Worm (Caenorhabditis elegans) whole organism, L1 larva: ENCODE measurements around the gene C24H11.1.
A peak's percentile ranks its signal among the peaks of the same experiment; 100 is the strongest.

Experiments
- C04F5.9 ChIP-seq: sonication (generic microtip); optimal IDR thresholded peaks from 2 replicates; lab custom pipeline; 2016; ENCODE audit warnings: missing genetic modification characterization, missing compliant biosample characterization
- C16A3.4 ChIP-seq: fragments of 150-350 bp; optimal IDR thresholded peaks from 2 replicates; lab custom pipeline; 2014; ENCODE audit warnings: missing biosample characterization, missing genetic modification characterization
- C34B4.2 ChIP-seq: sonication (generic microtip); optimal IDR thresholded peaks from 2 replicates; lab custom pipeline; 2017; ENCODE audit warnings: mild to moderate bottlenecking, missing genetic modification characterization, missing compliant biosample characterization
- F16B12.6 ChIP-seq: fragments of 150-350 bp; optimal IDR thresholded peaks from 2 replicates; lab custom pipeline; 2014; ENCODE audit warnings: missing biosample characterization, missing genetic modification characterization
- ceh-8 ChIP-seq: fragments of 200-800 bp; sonication (Bioruptor generic); optimal IDR thresholded peaks from 2 replicates; lab custom pipeline; 2018; ENCODE audit warnings: mild to moderate bottlenecking, missing genetic modification characterization, moderate library complexity, missing compliant biosample characterization
- ceh-82 ChIP-seq, 3 experiments: fragments of 150-350 bp in 1 of 3; sonication (generic microtip) in 2 of 3; optimal IDR thresholded peaks; 2 replicates each; lab custom pipeline; 2014 to 2017; ENCODE audit warnings: missing biosample characterization in 3 of 3, missing genetic modification characterization in 3 of 3
- ceh-88 ChIP-seq: fragments of 200-800 bp; sonication (Bioruptor generic); IDR thresholded peaks from 2 replicates; pipeline ENCODE4 v1.3.6; 2022; ENCODE audit warnings: missing genetic modification characterization, missing compliant biosample characterization
- dpl-1 ChIP-seq, 3 experiments: fragments of 150-350 bp in 2 of 3; sonication (generic microtip) in 1 of 3; optimal IDR thresholded peaks; 2 replicates each; lab custom pipeline; 2014 to 2017; ENCODE audit warnings: missing biosample characterization in 3 of 3, missing genetic modification characterization in 3 of 3, missing genetic modification reagents in 3 of 3
- efl-3 ChIP-seq: fragments of 200-800 bp; sonication (Bioruptor generic); optimal IDR thresholded peaks from 2 replicates; lab custom pipeline; 2018; ENCODE audit warnings: mild to moderate bottlenecking, missing genetic modification characterization, missing compliant biosample characterization
- egl-13 ChIP-seq: sonication (generic microtip); optimal IDR thresholded peaks from 2 replicates; lab custom pipeline; 2016; ENCODE audit warnings: missing genotype, missing genetic modification reagents, missing genetic modification characterization, missing compliant biosample characterization
- egl-27 ChIP-seq, 2 experiments: fragments of 150-350 bp in 1 of 2; sonication (generic microtip); optimal IDR thresholded peaks; 3 replicates each; lab custom pipeline; 2017 to 2018; ENCODE audit warnings: missing biosample characterization in 2 of 2, missing genetic modification characterization in 2 of 2, missing genetic modification reagents in 2 of 2
- fkh-8 ChIP-seq: sonication (generic microtip); optimal IDR thresholded peaks from 2 replicates; lab custom pipeline; 2016; ENCODE audit warnings: mild to moderate bottlenecking, missing genetic modification characterization, missing compliant biosample characterization
- fos-1 ChIP-seq: fragments of 150-350 bp; optimal IDR thresholded peaks from 2 replicates; lab custom pipeline; 2014; ENCODE audit warnings: missing biosample characterization, missing genetic modification characterization
- irx-1 ChIP-seq: sonication (generic microtip); optimal IDR thresholded peaks from 2 replicates; lab custom pipeline; 2016; ENCODE audit warnings: missing genetic modification characterization, missing compliant biosample characterization
- isw-1 ChIP-seq: fragments of 200-800 bp; sonication (Bioruptor generic); IDR thresholded peaks from 2 replicates; pipeline ENCODE4 v1.3.6; 2022; ENCODE audit warnings: missing genetic modification characterization, missing compliant biosample characterization
- lin-14 ChIP-seq: fragments of 200-800 bp; sonication (Bioruptor generic); optimal IDR thresholded peaks from 2 replicates; lab custom pipeline; 2018; ENCODE audit warnings: mild to moderate bottlenecking, missing genetic modification characterization, moderate library complexity, missing compliant biosample characterization
- lin-15B ChIP-seq: fragments of 150-350 bp; sonication (generic microtip); optimal IDR thresholded peaks from 3 replicates; lab custom pipeline; 2014; ENCODE audit warnings: missing biosample characterization, missing genetic modification characterization
- lin-35 ChIP-seq, 2 experiments: fragments of 150-350 bp; optimal IDR thresholded peaks; 2 replicates each; lab custom pipeline; 2014; ENCODE audit warnings: missing biosample characterization in 2 of 2, missing genetic modification characterization in 2 of 2, missing genetic modification reagents in 2 of 2
- lin-39 ChIP-seq: fragments of 150-350 bp; optimal IDR thresholded peaks from 2 replicates; lab custom pipeline; 2014; ENCODE audit warnings: missing biosample characterization, missing genetic modification reagents, missing genetic modification characterization
- lir-3 ChIP-seq: sonication (generic microtip); optimal IDR thresholded peaks from 2 replicates; lab custom pipeline; 2016; ENCODE audit warnings: mild to moderate bottlenecking, missing genetic modification characterization, moderate library complexity, missing compliant biosample characterization; ENCODE audit not compliant: poor library complexity
- lsy-2 ChIP-seq, 2 experiments: fragments of 150-350 bp; optimal IDR thresholded peaks; 2 replicates each; lab custom pipeline; 2014; ENCODE audit warnings: missing biosample characterization in 2 of 2, missing genetic modification characterization in 2 of 2
- mdl-1 ChIP-seq, 2 experiments: fragments of 150-350 bp; optimal IDR thresholded peaks; 2 replicates each; lab custom pipeline; 2014 to 2017; ENCODE audit warnings: missing biosample characterization in 2 of 2, missing genetic modification characterization in 2 of 2, inconsistent platforms in 1 of 2
- mef-2 ChIP-seq: fragments of 150-350 bp; optimal IDR thresholded peaks from 2 replicates; lab custom pipeline; 2014; ENCODE audit warnings: missing biosample characterization, missing genetic modification characterization
- mep-1 ChIP-seq: fragments of 150-350 bp; optimal IDR thresholded peaks from 2 replicates; lab custom pipeline; 2014; ENCODE audit warnings: missing biosample characterization, missing genetic modification characterization
- nhr-20 ChIP-seq: sonication (generic microtip); optimal IDR thresholded peaks from 2 replicates; lab custom pipeline; 2016; ENCODE audit warnings: mild to moderate bottlenecking, missing genetic modification characterization, missing compliant biosample characterization
- nhr-237 ChIP-seq: fragments of 150-350 bp; optimal IDR thresholded peaks from 2 replicates; lab custom pipeline; 2014; ENCODE audit warnings: missing biosample characterization, missing genetic modification characterization
- nhr-76 ChIP-seq: sonication (generic microtip); optimal IDR thresholded peaks from 2 replicates; lab custom pipeline; 2017; ENCODE audit warnings: missing biosample characterization, missing genetic modification characterization
- nhr-77 ChIP-seq: fragments of 150-350 bp; optimal IDR thresholded peaks from 2 replicates; lab custom pipeline; 2014; ENCODE audit warnings: missing biosample characterization, missing genetic modification characterization
- nhr-85 ChIP-seq: sonication (generic microtip); peaks from one replicate; lab custom pipeline; 2016; ENCODE audit warnings: missing genetic modification characterization, inconsistent platforms, missing compliant biosample characterization
- nhr-90 ChIP-seq: sonication (generic microtip); optimal IDR thresholded peaks from 2 replicates; lab custom pipeline; 2016; ENCODE audit warnings: mild to moderate bottlenecking, missing genetic modification characterization, missing compliant biosample characterization; ENCODE audit not compliant: poor library complexity
- pag-3 ChIP-seq: sonication (generic microtip); optimal IDR thresholded peaks from 2 replicates; lab custom pipeline; 2017; ENCODE audit warnings: missing genetic modification characterization, mild to moderate bottlenecking, missing compliant biosample characterization, antibody characterized with exemption, borderline replicate concordance; ENCODE audit not compliant: insufficient read depth
- rnt-1 ChIP-seq: sonication (generic microtip); optimal IDR thresholded peaks from 2 replicates; lab custom pipeline; 2016; ENCODE audit warnings: mild to moderate bottlenecking, missing genetic modification characterization, moderate library complexity, missing compliant biosample characterization
- skn-1 ChIP-seq: fragments of 150-350 bp; optimal IDR thresholded peaks from 2 replicates; lab custom pipeline; 2014; ENCODE audit warnings: missing biosample characterization, missing genetic modification characterization
- sup-37 ChIP-seq: fragments of 200-800 bp; sonication (Bioruptor generic); optimal IDR thresholded peaks from 2 replicates; lab custom pipeline; 2018; ENCODE audit warnings: mild to moderate bottlenecking, missing genetic modification characterization, missing compliant biosample characterization
- swsn-7 ChIP-seq: sonication (generic microtip); optimal IDR thresholded peaks from 2 replicates; lab custom pipeline; 2016; ENCODE audit warnings: missing genetic modification characterization, missing compliant biosample characterization
- tbx-2 ChIP-seq: sonication (generic microtip); optimal IDR thresholded peaks from 2 replicates; lab custom pipeline; 2016; ENCODE audit warnings: missing genetic modification characterization, missing compliant biosample characterization
- unc-30 ChIP-seq: sonication (generic microtip); optimal IDR thresholded peaks from 2 replicates; lab custom pipeline; 2017; ENCODE audit warnings: missing biosample characterization, missing genetic modification characterization
- unc-62 ChIP-seq: fragments of 150-350 bp; optimal IDR thresholded peaks from 2 replicates; lab custom pipeline; 2014; ENCODE audit warnings: missing biosample characterization, missing genetic modification reagents, missing genetic modification characterization
- unc-86 ChIP-seq: sonication (generic microtip); optimal IDR thresholded peaks from 2 replicates; lab custom pipeline; 2016; ENCODE audit warnings: missing genetic modification characterization, missing compliant biosample characterization
- unc-98 ChIP-seq: fragments of 200-800 bp; sonication (Bioruptor generic); IDR thresholded peaks from 2 replicates; pipeline ENCODE4 v1.3.6; 2022; ENCODE audit warnings: missing genetic modification characterization, missing compliant biosample characterization
- vab-15 ChIP-seq: sonication (generic microtip); optimal IDR thresholded peaks from 2 replicates; lab custom pipeline; 2017; ENCODE audit warnings: missing genotype, mild to moderate bottlenecking, missing genetic modification characterization, missing compliant biosample characterization
- xbp-1 ChIP-seq: sonication (generic microtip); optimal IDR thresholded peaks from 2 replicates; lab custom pipeline; 2016; ENCODE audit warnings: missing genetic modification characterization, missing compliant biosample characterization
- ztf-4 ChIP-seq: fragments of 150-350 bp; optimal IDR thresholded peaks from 2 replicates; lab custom pipeline; 2014; ENCODE audit warnings: missing biosample characterization, missing genetic modification characterization

Gene C24H11.1

DNA sequence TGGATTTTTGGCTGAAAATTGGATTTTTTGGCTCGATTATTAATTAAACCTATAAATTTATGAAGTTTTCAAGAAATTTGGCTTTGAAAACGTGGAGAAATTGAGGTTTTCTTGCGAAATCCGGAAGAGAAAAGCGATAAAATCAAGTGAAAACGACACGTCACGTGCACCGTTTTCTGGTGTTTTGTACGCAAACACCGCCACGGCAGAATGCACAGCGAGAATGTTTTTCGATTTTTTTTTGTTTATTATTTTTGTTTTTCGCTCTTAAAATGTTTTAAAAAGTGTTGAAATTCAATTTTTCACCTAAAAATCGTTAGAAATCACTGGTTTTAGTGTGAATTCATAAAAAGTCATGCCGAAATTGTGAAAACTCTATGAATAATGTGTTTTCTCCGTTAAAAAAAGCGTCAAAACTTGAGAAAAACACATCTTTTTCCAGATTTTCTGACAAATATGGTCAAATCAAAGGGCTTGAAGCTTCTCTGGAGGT, 12.9 kb upstream of the C24H11.1 start, which contains the start of gene immp-1 (continued):
- TF ChIP-seq unc-86 (no peak), mep-1 (tag; lab: Kevin White, UChicago) (peak; percentile 79), sup-37 (GFP tag; lab: Kevin White, UChicago) (no peak), nhr-20 (tag; lab: Kevin White, UChicago) (no peak), vab-15 (no peak), rnt-1 (no peak), mef-2 (tag; lab: Kevin White, UChicago) (no peak), nhr-237 (tag; lab: Kevin White, UChicago) (no peak), egl-13 (tag; lab: Kevin White, UChicago) (no peak), C34B4.2 (tag; lab: Kevin White, UChicago) (no peak), C16A3.4 (tag; lab: Kevin White, UChicago) (peak; percentile 14), fkh-8 (tag; lab: Kevin White, UChicago) (no peak), unc-62 (GFP tag; lab: Kevin White, UChicago) (no peak), skn-1 (tag; lab: Kevin White, UChicago) (no peak), ceh-88 (GFP tag; lab: Robert Waterston, UW) (0 out of 2 replicates have a peak, but pooled peaks have one; percentile 21), nhr-76 (tag; lab: Kevin White, UChicago) (no peak), isw-1 (peak; percentile 22; the same call in 1 of the 2 replicates), tbx-2 (tag; lab: Kevin White, UChicago) (peak; percentile 19), lin-15B (tag; lab: Kevin White, UChicago) (no peak), F16B12.6 (tag; lab: Kevin White, UChicago) (peak; percentile 96), nhr-85 (tag; lab: Kevin White, UChicago) (no peak), swsn-7 (tag; lab: Kevin White, UChicago) (no peak), unc-30 (tag; lab: Kevin White, UChicago) (no peak), ztf-4 (tag; lab: Kevin White, UChicago) (no peak), fos-1 (tag; lab: Kevin White, UChicago) (no peak), mdl-1 (tag; optimal IDR thresholded peaks at IDR 0.05; lab: Kevin White, UChicago) (peak in 1 of 2 experiments; percentile 34), lin-39 (tag; lab: Kevin White, UChicago) (no peak), pag-3 (no peak), xbp-1 (tag; lab: Kevin White, UChicago) (peak; percentile 75), lin-35 (GFP tag; optimal IDR thresholded peaks at IDR 0.05; lab: Kevin White, UChicago) (peak; percentile 61 to 69), dpl-1 (GFP tag; optimal IDR thresholded peaks at IDR 0.05; lab: Kevin White, UChicago) (peak; percentile 55 to 72 (median 69)), nhr-90 (no peak), lsy-2 (tag; optimal IDR thresholded peaks at IDR 0.05; lab: Kevin White, UChicago) (peak; percentile 63 to 67), nhr-77 (tag; lab: Kevin White, UChicago) (no peak), lir-3 (tag; lab: Kevin White, UChicago) (no peak), C04F5.9 (tag; lab: Kevin White, UChicago) (no peak), lin-14 (no peak), irx-1 (no peak)

- no peak for TF ChIP-seq unc-98 (GFP tag; lab: Robert Waterston, UW)
- no peak for TF ChIP-seq C34B4.2 (tag; lab: Kevin White, UChicago)
- TF ChIP-seq egl-27 (tag; optimal IDR thresholded peaks at IDR 0.05; lab: Kevin White, UChicago), result no peak
- TF ChIP-seq lin-14, result no peak
- TF ChIP-seq ceh-82 (tag; optimal IDR thresholded peaks at IDR 0.05; lab: Kevin White, UChicago), result no peak
- no peak for TF ChIP-seq efl-3 (GFP tag; lab: Kevin White, UChicago)
- no peak for TF ChIP-seq unc-30 (tag; lab: Kevin White, UChicago)
- TF ChIP-seq ceh-8, result no peak
- TF ChIP-seq lsy-2 (tag; optimal IDR thresholded peaks at IDR 0.05; lab: Kevin White, UChicago), result no peak
- no peak for TF ChIP-seq fkh-8 (tag; lab: Kevin White, UChicago)
- no peak for TF ChIP-seq xbp-1 (tag; lab: Kevin White, UChicago)
- TF ChIP-seq ztf-4 (tag; lab: Kevin White, UChicago), result no peak
Measured at ce11 chrIII:11777321-11777720, 10.2 kb upstream of the C24H11.1 start, which contains the start of gene mdt-21. Gene mdt-21 (plus strand): TSS chrIII:11777621.
